Fruit fly (Drosophila melanogaster) whole organism, wandering third instar larva: ENCODE measurements around the gene TAF1B.

Source experiments
- Abd-B ChIP-seq: fragments of >200 bp; optimal IDR thresholded peaks from 2 replicates; lab custom pipeline; 2017; ENCODE audit warnings: missing biosample characterization, missing genetic modification characterization
- CG32264 ChIP-seq: fragments of 200-800 bp; sonication (Bioruptor generic); optimal IDR thresholded peaks from 2 replicates; lab custom pipeline; 2016; ENCODE audit warnings: missing biosample characterization, missing genetic modification characterization
- CG9705 ChIP-seq: fragments of 200-800 bp; sonication (Bioruptor generic); optimal IDR thresholded peaks from 2 replicates; lab custom pipeline; 2018; ENCODE audit warnings: missing biosample characterization, mild to moderate bottlenecking, missing genetic modification characterization
- CrebA ChIP-seq: fragments of 200-800 bp; sonication (Bioruptor generic); optimal IDR thresholded peaks from 2 replicates; lab custom pipeline; 2016; ENCODE audit warnings: missing biosample characterization, mild to moderate bottlenecking, missing genetic modification characterization, borderline replicate concordance
- Dfd ChIP-seq: fragments of >200 bp; optimal IDR thresholded peaks from 2 replicates; lab custom pipeline; 2017; ENCODE audit warnings: missing biosample characterization, missing genetic modification characterization
- Dif ChIP-seq: fragments of 200-275, 200-300 bp; sonication (Bioruptor generic); optimal IDR thresholded peaks from 2 replicates; lab custom pipeline; 2018; ENCODE audit warnings: missing biosample characterization, missing genetic modification characterization; ENCODE audit not compliant: partially characterized antibody
- GATAd ChIP-seq: sonication (Bioruptor generic); optimal IDR thresholded peaks from 2 replicates; lab custom pipeline; 2016; ENCODE audit warnings: missing biosample characterization, missing genetic modification characterization
- HLH106 ChIP-seq: fragments of 200-800 bp; optimal IDR thresholded peaks from 3 replicates; lab custom pipeline; 2019; ENCODE audit warnings: missing biosample characterization, mild to moderate bottlenecking, missing genetic modification characterization, moderate library complexity
- Hr78 ChIP-seq: fragments of >200 bp; optimal IDR thresholded peaks from 2 replicates; lab custom pipeline; 2017; ENCODE audit warnings: missing biosample characterization, missing genetic modification characterization
- Hr83 ChIP-seq: fragments of 200-300 bp; sonication (Bioruptor generic); optimal IDR thresholded peaks from 2 replicates; lab custom pipeline; 2016; ENCODE audit warnings: missing biosample characterization, mild to moderate bottlenecking, missing genetic modification characterization, moderate library complexity; ENCODE audit not compliant: poor library complexity, severe bottlenecking
- Jra ChIP-seq: sonication (Bioruptor generic); optimal IDR thresholded peaks from 2 replicates; lab custom pipeline; 2016; ENCODE audit warnings: missing biosample characterization, missing genetic modification characterization
- Mio ChIP-seq: sonication (Bioruptor generic); optimal IDR thresholded peaks from 2 replicates; lab custom pipeline; 2016; ENCODE audit warnings: missing biosample characterization, missing genetic modification characterization
- Myc ChIP-seq: fragments of >200 bp; optimal IDR thresholded peaks from 2 replicates; lab custom pipeline; 2017
- N ChIP-seq: fragments of >200 bp; optimal IDR thresholded peaks from 2 replicates; lab custom pipeline; 2018; ENCODE audit warnings: missing biosample characterization, missing external identifiers, missing genetic modification characterization
- OdsH ChIP-seq: fragments of 200-800 bp; sonication (Bioruptor generic); optimal IDR thresholded peaks from 2 replicates; lab custom pipeline; 2016; ENCODE audit warnings: missing biosample characterization, mild to moderate bottlenecking, missing genetic modification characterization
- Rel ChIP-seq, 2 experiments: fragments of 200-800 bp; sonication (Bioruptor generic) in 1 of 2; optimal IDR thresholded peaks; 2 replicates in 1 of 2; 3 replicates in 1 of 2; lab custom pipeline; 2016 to 2019; ENCODE audit warnings: mild to moderate bottlenecking in 2 of 2, missing biosample characterization in 2 of 2, missing genetic modification characterization in 2 of 2, moderate library complexity in 1 of 2
- Sp1 ChIP-seq: fragments of 200-800 bp; sonication (Bioruptor generic); optimal IDR thresholded peaks from 3 replicates; lab custom pipeline; 2019; ENCODE audit warnings: missing biosample characterization, mild to moderate bottlenecking, missing genetic modification characterization, moderate library complexity
- Vsx2 ChIP-seq: fragments of 200-300, 225-300 bp; sonication (Bioruptor generic); optimal IDR thresholded peaks from 2 replicates; lab custom pipeline; 2018; ENCODE audit warnings: missing biosample characterization, missing genetic modification characterization; ENCODE audit not compliant: partially characterized antibody
- br ChIP-seq: fragments of 200-800 bp; sonication (Bioruptor generic); optimal IDR thresholded peaks from 2 replicates; lab custom pipeline; 2016; ENCODE audit warnings: missing biosample characterization, missing genetic modification characterization
- brk ChIP-seq: fragments of 200-800 bp; sonication (Bioruptor generic); optimal IDR thresholded peaks from 2 replicates; lab custom pipeline; 2016; ENCODE audit warnings: missing biosample characterization, mild to moderate bottlenecking, missing genetic modification characterization
- dl ChIP-seq, 2 experiments: fragments of 175-275, 200-275 bp in 1 of 2; fragments of 200-275 bp in 1 of 2; sonication (Bioruptor generic); optimal IDR thresholded peaks; lab custom pipeline; 2018; ENCODE audit warnings: mild to moderate bottlenecking in 2 of 2, missing biosample characterization in 2 of 2, missing genetic modification characterization in 2 of 2, moderate library complexity in 2 of 2; ENCODE audit not compliant: partially characterized antibody in 2 of 2, insufficient read depth in 1 of 2
- dmrt93B ChIP-seq: fragments of 200-800 bp; sonication (Bioruptor generic); optimal IDR thresholded peaks from 2 replicates; lab custom pipeline; 2018; ENCODE audit warnings: missing biosample characterization, mild to moderate bottlenecking, missing genetic modification characterization
- ey ChIP-seq: fragments of 200-800 bp; sonication (Bioruptor generic); optimal IDR thresholded peaks from 2 replicates; lab custom pipeline; 2016; ENCODE audit warnings: missing biosample characterization, missing genetic modification characterization
- foxo ChIP-seq, 2 experiments: fragments of 200-800 bp; sonication (Bioruptor generic); optimal IDR thresholded peaks; 2 replicates in 1 of 2; 3 replicates in 1 of 2; lab custom pipeline; 2016 to 2017; ENCODE audit warnings: missing biosample characterization in 2 of 2, missing genetic modification characterization in 2 of 2
- fru ChIP-seq: fragments of 200-800 bp; sonication (Bioruptor generic); optimal IDR thresholded peaks from 3 replicates; lab custom pipeline; 2016; ENCODE audit warnings: missing biosample characterization, mild to moderate bottlenecking, missing genetic modification characterization
- jim ChIP-seq: fragments of 175-275, 200-325 bp; sonication (Bioruptor generic); optimal IDR thresholded peaks from 2 replicates; lab custom pipeline; 2016; ENCODE audit warnings: missing biosample characterization, mild to moderate bottlenecking, missing genetic modification characterization
- lola ChIP-seq: fragments of >200 bp; optimal IDR thresholded peaks from 2 replicates; lab custom pipeline; 2017; ENCODE audit warnings: missing biosample characterization, missing genetic modification characterization
- pan ChIP-seq: fragments of >200 bp; optimal IDR thresholded peaks from 2 replicates; lab custom pipeline; 2017
- psq ChIP-seq: fragments of 200-800 bp; sonication (Bioruptor generic); optimal IDR thresholded peaks from 3 replicates; lab custom pipeline; 2017; ENCODE audit warnings: missing biosample characterization, mild to moderate bottlenecking, missing genetic modification characterization, moderate library complexity
- rgr ChIP-seq: fragments of 200-800 bp; sonication (Bioruptor generic); optimal IDR thresholded peaks from 3 replicates; lab custom pipeline; 2016; ENCODE audit warnings: missing biosample characterization, mild to moderate bottlenecking, missing genetic modification characterization
- sage ChIP-seq: fragments of 200-800 bp; sonication (Bioruptor generic); optimal IDR thresholded peaks from 2 replicates; lab custom pipeline; 2016; ENCODE audit warnings: missing biosample characterization, mild to moderate bottlenecking, missing genetic modification characterization
- sv ChIP-seq: fragments of 200-800 bp; sonication (Bioruptor generic); optimal IDR thresholded peaks from 3 replicates; lab custom pipeline; 2016; ENCODE audit warnings: missing biosample characterization, missing genetic modification characterization
- tai ChIP-seq: sonication (Bioruptor generic); optimal IDR thresholded peaks from 2 replicates; lab custom pipeline; 2016; ENCODE audit warnings: missing biosample characterization, missing genetic modification characterization
- woc ChIP-seq: sonication (Bioruptor generic); optimal IDR thresholded peaks from 2 replicates; lab custom pipeline; 2016; ENCODE audit warnings: missing biosample characterization, mild to moderate bottlenecking, missing genetic modification characterization

The TAF1B gene

dm6 chr3R:10139649-10140598 lies 4.1 kb downstream of the TAF1B start, which contains the start of gene tws:
Gene tws (minus strand): TSS chr3R:10139772.
- TF ChIP-seq dl (GFP tag; optimal IDR thresholded peaks at IDR 0.05; lab: Kevin White, UChicago; ENCODE audit: insufficient read depth in 1 of 2, partially characterized antibody in 2 of 2): peak in 1 of 2 experiments; percentile 27
- peak; percentile 18 for TF ChIP-seq sv
- no peak for TF ChIP-seq pan
- TF ChIP-seq woc (GFP tag; lab: Kevin White, UChicago): peak; percentile 9
- TF ChIP-seq HLH106 (tag; lab: Kevin White, UChicago): peak; percentile 38
- peak; percentile 99 for TF ChIP-seq Myc
- peak; percentile 21 for TF ChIP-seq psq (GFP tag; lab: Kevin White, UChicago)
- TF ChIP-seq ey: peak; percentile 4
- peak; percentile 21 for TF ChIP-seq dmrt93B (GFP tag; lab: Kevin White, UChicago)
- peak; percentile 2 for TF ChIP-seq rgr (GFP tag; lab: Kevin White, UChicago)
- no peak for TF ChIP-seq tai
- no peak for TF ChIP-seq brk (GFP tag; lab: Kevin White, UChicago)
- peak; percentile 40 for TF ChIP-seq fru (GFP tag; lab: Kevin White, UChicago)
- TF ChIP-seq CrebA (GFP tag; lab: Kevin White, UChicago): no peak
- TF ChIP-seq foxo (GFP tag; optimal IDR thresholded peaks at IDR 0.05; lab: Kevin White, UChicago): peak in 1 of 2 experiments; percentile 36
- TF ChIP-seq OdsH: peak; percentile 33
- TF ChIP-seq CG32264 (GFP tag; lab: Kevin White, UChicago): no peak
- no peak for TF ChIP-seq Hr78 (GFP tag; lab: Kevin White, UChicago)
- TF ChIP-seq Dif: peak; percentile 55
- peak; percentile 58 for TF ChIP-seq Sp1 (GFP tag; lab: Kevin White, UChicago)
- TF ChIP-seq Rel (GFP tag; optimal IDR thresholded peaks at IDR 0.05; lab: Kevin White, UChicago): no peak
- no peak for TF ChIP-seq Rel (tag; optimal IDR thresholded peaks at IDR 0.05; lab: Kevin White, UChicago)
- peak; percentile 36 for TF ChIP-seq br (GFP tag; lab: Kevin White, UChicago)

DNA sequence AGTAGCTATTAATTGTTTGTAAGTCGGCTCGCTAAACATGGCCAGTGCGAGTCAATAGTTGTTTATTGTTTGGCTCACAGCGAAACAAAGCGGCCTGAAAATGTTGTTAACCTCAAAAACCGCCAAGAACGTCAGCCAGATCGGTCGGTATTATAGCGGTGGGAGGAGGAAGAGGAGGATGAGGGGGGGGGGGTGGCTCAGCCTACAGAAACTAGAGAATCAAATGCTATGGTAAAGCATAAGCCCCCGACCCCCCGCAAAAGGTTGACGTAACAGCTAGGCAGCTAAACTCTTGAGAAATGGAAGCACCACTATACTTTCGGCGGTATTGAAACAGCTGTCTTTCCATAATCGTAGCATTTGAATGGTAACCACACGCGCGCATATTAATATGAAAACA lies 5.1 kb downstream of the TAF1B start:
- TF ChIP-seq Vsx2 (GFP tag; lab: Kevin White, UChicago) (no peak), pan (no peak)

- TF ChIP-seq foxo (GFP tag; optimal IDR thresholded peaks at IDR 0.05; lab: Kevin White, UChicago) (no peak), CG9705 (no peak), Mio (GFP tag; lab: Kevin White, UChicago) (no peak), Jra (GFP tag; lab: Kevin White, UChicago) (no peak), br (GFP tag; lab: Kevin White, UChicago) (no peak), OdsH (no peak)
These were observed 6.2 kb downstream of the TAF1B start for dm6 chr3R:10137801-10138200.

- TF ChIP-seq CG9705: no peak
- no peak for TF ChIP-seq Myc
- no peak for TF ChIP-seq OdsH
- no peak for TF ChIP-seq dmrt93B (GFP tag; lab: Kevin White, UChicago)
- no peak for TF ChIP-seq GATAd (GFP tag; lab: Kevin White, UChicago)
- TF ChIP-seq jim: no peak
- no peak for TF ChIP-seq lola
- no peak for TF ChIP-seq dl (GFP tag; optimal IDR thresholded peaks at IDR 0.05; lab: Kevin White, UChicago; ENCODE audit: insufficient read depth in 1 of 2, partially characterized antibody in 2 of 2)
- TF ChIP-seq CrebA (GFP tag; lab: Kevin White, UChicago): no peak
- no peak for TF ChIP-seq sv
- TF ChIP-seq Dfd (GFP tag; lab: Kevin White, UChicago): no peak
- TF ChIP-seq woc (GFP tag; lab: Kevin White, UChicago): no peak
- no peak for TF ChIP-seq HLH106 (tag; lab: Kevin White, UChicago)
- no peak for TF ChIP-seq foxo (GFP tag; optimal IDR thresholded peaks at IDR 0.05; lab: Kevin White, UChicago)
These were observed 9.0 kb downstream of the TAF1B start for dm6 chr3R:10135011-10135410.

DNA sequence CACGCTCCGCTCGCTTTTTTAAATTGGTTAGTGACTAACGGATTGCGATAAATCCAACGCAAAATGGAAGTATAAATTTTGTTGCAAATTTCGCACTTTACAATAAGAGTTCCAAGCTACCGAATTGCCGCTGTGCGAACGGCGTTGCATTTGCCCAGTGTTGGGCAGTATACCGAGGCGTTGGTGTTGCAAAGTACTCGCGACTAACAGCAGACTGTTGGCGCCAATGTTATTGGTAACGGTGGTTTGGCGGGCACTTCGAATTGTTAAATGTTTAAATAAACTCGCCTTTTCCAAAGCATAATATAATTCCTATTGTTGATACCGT lies 9.7 kb downstream of the TAF1B start:
- peak; percentile 9 for TF ChIP-seq Mio (GFP tag; lab: Kevin White, UChicago)
- TF ChIP-seq brk (GFP tag; lab: Kevin White, UChicago): peak; percentile 33
- peak; percentile 55 for TF ChIP-seq OdsH
- TF ChIP-seq br (GFP tag; lab: Kevin White, UChicago): peak; percentile 76
- TF ChIP-seq GATAd (GFP tag; lab: Kevin White, UChicago): no peak
- no peak for TF ChIP-seq Dfd (GFP tag; lab: Kevin White, UChicago)
- TF ChIP-seq dl (GFP tag; optimal IDR thresholded peaks at IDR 0.05; lab: Kevin White, UChicago; ENCODE audit: insufficient read depth in 1 of 2, partially characterized antibody in 2 of 2): no peak
- peak; percentile 60 for TF ChIP-seq ey
- TF ChIP-seq CG9705: peak; percentile 48
- peak in 1 of 2 experiments; percentile 79 for TF ChIP-seq foxo (GFP tag; optimal IDR thresholded peaks at IDR 0.05; lab: Kevin White, UChicago)
- peak; percentile 48 for TF ChIP-seq Sp1 (GFP tag; lab: Kevin White, UChicago)
- no peak for TF ChIP-seq lola
- peak; percentile 67 for TF ChIP-seq tai
- peak; percentile 77 for TF ChIP-seq psq (GFP tag; lab: Kevin White, UChicago)
- no peak for TF ChIP-seq Abd-B (GFP tag; lab: Kevin White, UChicago)
- no peak for TF ChIP-seq Rel (GFP tag; optimal IDR thresholded peaks at IDR 0.05; lab: Kevin White, UChicago)
- TF ChIP-seq Rel (tag; optimal IDR thresholded peaks at IDR 0.05; lab: Kevin White, UChicago): peak; percentile 19
- TF ChIP-seq Vsx2 (GFP tag; lab: Kevin White, UChicago): no peak
- peak; percentile 37 for TF ChIP-seq HLH106 (tag; lab: Kevin White, UChicago)
- peak; percentile 22 for TF ChIP-seq Myc
- TF ChIP-seq Hr83 (GFP tag; lab: Kevin White, UChicago): peak; percentile 95
- no peak for TF ChIP-seq CrebA (GFP tag; lab: Kevin White, UChicago)
- TF ChIP-seq fru (GFP tag; lab: Kevin White, UChicago): peak; percentile 68
- no peak for TF ChIP-seq sage (GFP tag; lab: Kevin White, UChicago)
- TF ChIP-seq N (GFP tag; lab: Kevin White, UChicago): no peak
- TF ChIP-seq CG32264 (GFP tag; lab: Kevin White, UChicago): peak; percentile 60
- TF ChIP-seq dmrt93B (GFP tag; lab: Kevin White, UChicago): no peak
- TF ChIP-seq rgr (GFP tag; lab: Kevin White, UChicago): peak; percentile 79
